Fruit fly (Drosophila melanogaster) whole organism: ENCODE measurements around the gene Coq7.

Source experiments
- CG8478 ChIP-seq: fragments of >200 bp; optimal IDR thresholded peaks from 2 replicates; lab custom pipeline; 2018; ENCODE audit warnings: inconsistent platforms
- Dll ChIP-seq: fragments of >200 bp; optimal IDR thresholded peaks from 2 replicates; lab custom pipeline; 2017
- EcR ChIP-seq, 2 experiments: fragments of >200 bp; optimal IDR thresholded peaks; 2 replicates each; lab custom pipeline; 2017; ENCODE audit warnings: missing biosample characterization in 2 of 2, missing genetic modification characterization in 2 of 2, missing genetic modification reagents in 2 of 2
- pan ChIP-seq: fragments of >200 bp; optimal IDR thresholded peaks from 2 replicates; lab custom pipeline; 2017
- psq ChIP-seq: fragments of >200 bp; optimal IDR thresholded peaks from 2 replicates; lab custom pipeline; 2017
- usp ChIP-seq: fragments of >200 bp; optimal IDR thresholded peaks from 2 replicates; lab custom pipeline; 2017; ENCODE audit warnings: missing biosample characterization, missing genetic modification characterization, mixed read lengths

DNA sequence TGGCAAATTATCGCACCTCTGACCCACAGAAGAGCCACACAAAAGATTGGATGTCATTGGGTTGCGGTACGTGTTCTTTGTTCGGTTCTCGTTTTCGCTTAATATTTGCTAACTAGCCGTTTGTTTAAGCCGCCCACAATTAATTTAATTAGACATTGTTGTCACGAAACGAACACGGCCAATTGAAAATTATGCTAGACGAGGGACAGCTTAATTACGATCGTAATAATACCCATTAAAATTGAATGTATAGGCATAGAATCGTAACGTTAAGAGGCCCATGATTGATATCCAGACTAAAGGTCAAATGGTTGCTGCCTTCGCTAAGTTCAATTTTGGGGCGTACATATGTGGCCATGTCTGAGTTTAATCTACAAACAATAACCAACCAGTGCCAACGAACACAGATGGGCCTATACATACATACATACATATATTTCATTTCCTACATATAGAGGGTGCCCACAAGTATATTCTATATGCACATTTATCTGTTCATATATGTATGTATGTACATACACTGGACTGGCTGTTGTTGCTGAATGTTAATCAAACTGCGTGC, 42.3 kb upstream of the Coq7 start:
- no peak for TF ChIP-seq pan
- TF ChIP-seq usp (GFP tag; lab: Kevin White, UChicago): no peak
- TF ChIP-seq psq (lab: Kevin White, UChicago): no peak
- no peak for TF ChIP-seq Dll
- TF ChIP-seq EcR (GFP tag; optimal IDR thresholded peaks at IDR 0.05; lab: Kevin White, UChicago): no peak
- no peak for TF ChIP-seq CG8478 (lab: Kevin White, UChicago)
